Worm (Caenorhabditis elegans): ENCODE measurements around the gene sri-43.

DNA sequence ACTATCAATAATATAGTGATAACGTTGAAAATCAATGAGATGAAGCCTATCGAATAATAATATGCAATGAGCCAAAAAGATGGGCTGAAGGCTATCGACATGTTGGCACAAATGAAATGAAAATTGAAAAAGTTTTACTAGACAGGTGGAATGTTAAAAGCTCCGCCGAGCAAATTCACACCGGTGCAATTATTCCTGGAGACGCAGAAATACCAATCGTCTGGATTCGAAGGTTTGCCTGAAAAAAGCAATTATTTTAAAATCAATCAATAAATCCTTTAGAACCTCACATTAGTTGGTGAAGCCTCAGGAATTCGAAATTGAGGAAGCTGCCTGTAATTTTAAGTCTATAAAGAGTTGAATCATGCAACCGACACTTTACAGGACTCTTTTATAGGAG lies 9.9 kb upstream of the sri-43 start, which contains the start of gene sri-32:
- TF ChIP-seq nhr-28 (tag; optimal IDR thresholded peaks at IDR 0.05) (no peak), elt-3 (tag; optimal IDR thresholded peaks at IDR 0.05) (no peak), snpc-4 (tag; optimal IDR thresholded peaks at IDR 0.05) (no peak), ztf-4 (tag; optimal IDR thresholded peaks at IDR 0.05) (no peak), egl-27 (tag; optimal IDR thresholded peaks at IDR 0.05) (no peak), R02D3.7 (tag; optimal IDR thresholded peaks at IDR 0.05) (no peak)

Data from whole organism, L3 larva.